Fruit fly (Drosophila melanogaster) Kc167 (cell line): ENCODE results near the gene Vm32E.

Source experiments
- Myc ChIP-seq: fragments of >200 bp; optimal IDR thresholded peaks from 2 replicates; lab custom pipeline; 2017; ENCODE audit warnings: missing external identifiers
- Sin3A ChIP-seq: fragments of >200 bp; optimal IDR thresholded peaks from 2 replicates; lab custom pipeline; 2018; ENCODE audit warnings: missing external identifiers
- insv ChIP-seq: fragments of >200 bp; optimal IDR thresholded peaks from 3 replicates; lab custom pipeline; 2018; ENCODE audit warnings: missing external identifiers
- psq ChIP-seq: fragments of >200 bp; optimal IDR thresholded peaks from 2 replicates; lab custom pipeline; 2017; ENCODE audit warnings: missing external identifiers
- ttk ChIP-seq: sonication (Bioruptor generic); optimal IDR thresholded peaks from 2 replicates; lab custom pipeline; 2017; ENCODE audit warnings: missing external identifiers

DNA sequence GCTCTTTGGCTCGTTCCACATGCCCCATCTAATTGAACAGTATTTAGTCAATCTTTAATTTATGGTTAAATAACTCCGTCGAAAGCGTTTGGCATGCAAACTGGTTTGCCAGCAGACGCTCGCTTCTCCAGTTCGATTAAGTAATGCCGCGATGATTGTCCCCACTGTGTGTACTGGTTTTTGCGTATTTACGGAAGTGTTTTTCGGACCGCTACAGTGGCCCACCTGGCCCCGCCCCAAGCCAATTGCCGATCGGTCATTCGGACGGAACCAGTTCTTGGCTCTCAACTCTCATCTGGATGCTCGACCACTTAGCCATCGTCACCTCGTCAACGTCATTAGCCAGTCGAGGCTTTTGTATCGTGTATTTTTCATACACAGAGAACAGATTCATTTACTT lies 25.3 kb upstream of the Vm32E start:
- TF ChIP-seq insv (lab: Kevin White, UChicago) (no peak), Sin3A (no peak), Myc (lab: Kevin White, UChicago) (no peak), psq (lab: Kevin White, UChicago) (no peak), ttk (lab: Kevin White, UChicago) (no peak)
